Worm (Caenorhabditis elegans) whole organism, late embryonic: ENCODE data around the gene try-11.

ENCODE experiments used
- ama-1 ChIP-seq: fragments of 150-350 bp; optimal IDR thresholded peaks from 2 replicates; lab custom pipeline; 2014
- ceh-18 ChIP-seq: sonication (generic microtip); optimal IDR thresholded peaks from 2 replicates; lab custom pipeline; 2016; ENCODE audit warnings: missing genetic modification characterization, missing compliant biosample characterization
- ceh-9 ChIP-seq: sonication (generic microtip); optimal IDR thresholded peaks from 2 replicates; lab custom pipeline; 2016; ENCODE audit warnings: mild to moderate bottlenecking, missing genetic modification characterization, inconsistent platforms, missing compliant biosample characterization
- elt-4 ChIP-seq: sonication (generic microtip); optimal IDR thresholded peaks from 2 replicates; lab custom pipeline; 2016; ENCODE audit warnings: missing genetic modification characterization, missing compliant biosample characterization
- fkh-10 ChIP-seq: fragments of 150-350 bp; optimal IDR thresholded peaks from 2 replicates; lab custom pipeline; 2014; ENCODE audit warnings: missing biosample characterization, missing genetic modification reagents, missing genetic modification characterization
- gmeb-2 ChIP-seq: sonication (generic microtip); optimal IDR thresholded peaks from 2 replicates; lab custom pipeline; 2016; ENCODE audit warnings: missing genetic modification characterization, inconsistent platforms, missing compliant biosample characterization
- lim-6 ChIP-seq: sonication (generic microtip); optimal IDR thresholded peaks from 2 replicates; lab custom pipeline; 2016; ENCODE audit warnings: missing genetic modification characterization, missing compliant biosample characterization
- pha-4 ChIP-seq: fragments of 150-350 bp; optimal IDR thresholded peaks from 2 replicates; lab custom pipeline; 2018; ENCODE audit warnings: missing biosample characterization, missing genetic modification reagents, missing genetic modification characterization
- pqm-1 ChIP-seq: sonication (generic microtip); optimal IDR thresholded peaks from 2 replicates; lab custom pipeline; 2016; ENCODE audit warnings: missing genetic modification characterization, missing compliant biosample characterization
- rnt-1 ChIP-seq: sonication (generic microtip); optimal IDR thresholded peaks from 2 replicates; lab custom pipeline; 2016; ENCODE audit warnings: missing genetic modification characterization, missing compliant biosample characterization
- unc-86 ChIP-seq: sonication (generic microtip); optimal IDR thresholded peaks from 2 replicates; lab custom pipeline; 2016; ENCODE audit warnings: missing genetic modification characterization, missing compliant biosample characterization

ce11 chrV:7436509-7436908 is 15.0 kb upstream of the try-11 start:
- TF ChIP-seq fkh-10 (GFP tag; lab: Kevin White, UChicago) (no peak), pqm-1 (tag; lab: Kevin White, UChicago) (no peak), unc-86 (no peak), ceh-9 (tag; lab: Kevin White, UChicago) (no peak), rnt-1 (no peak), elt-4 (no peak), ama-1 (lab: Kevin White, UChicago) (no peak), lim-6 (tag; lab: Kevin White, UChicago) (no peak), pha-4 (tag; lab: Kevin White, UChicago) (no peak), gmeb-2 (tag; lab: Kevin White, UChicago) (no peak), ceh-18 (tag; lab: Kevin White, UChicago) (no peak)
